Fruit fly (Drosophila melanogaster): ENCODE results near the gene CG13088.

DNA sequence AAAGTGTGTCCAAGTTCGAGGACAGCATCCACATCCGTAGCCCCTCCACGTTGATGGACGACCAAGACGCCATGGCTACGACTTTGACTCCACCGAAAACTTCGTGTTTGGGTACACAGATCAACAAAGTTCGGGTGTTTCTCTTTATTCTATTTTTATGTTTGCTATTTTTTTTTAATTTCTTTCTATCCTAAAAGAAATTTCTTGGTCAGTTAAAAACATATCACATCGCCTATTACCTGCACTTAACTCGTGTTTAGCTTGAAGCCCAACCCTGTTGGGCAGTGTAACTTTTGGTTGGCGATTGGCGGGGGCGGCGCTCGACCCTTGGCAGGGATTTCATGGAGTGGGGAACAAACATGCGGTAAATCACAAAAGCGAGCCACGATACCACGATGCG, 15.3 kb upstream of the CG13088 start:
- TF ChIP-seq Myc (optimal IDR thresholded peaks at IDR 0.05) (no peak), Sin3A (optimal IDR thresholded peaks at IDR 0.05) (no peak), h (optimal IDR thresholded peaks at IDR 0.05) (no peak)

Measured in Kc167 (cell line).